Fruit fly (Drosophila melanogaster) whole organism, embryonic: ENCODE data around the gene CG11131.
A peak's percentile ranks its signal among the peaks of the same experiment; 100 is the strongest.

Source experiments
- ATbp ChIP-seq: fragments of 200-800 bp; sonication (Bioruptor generic); optimal IDR thresholded peaks from 2 replicates; lab custom pipeline; 2017; ENCODE audit warnings: missing biosample characterization, mild to moderate bottlenecking, missing genetic modification characterization, missing genetic modification reagents
- Adf1 ChIP-seq: fragments of 200-800 bp; sonication (Bioruptor generic); IDR thresholded peaks from 2 replicates; pipeline ENCODE4 v1.3.6; 2022; ENCODE audit warnings: missing biosample characterization, missing genetic modification characterization
- Awh ChIP-seq: fragments of 200-800 bp; sonication (Bioruptor generic); IDR thresholded peaks from 2 replicates; pipeline ENCODE4, ENCODE4 v1.3.6; 2022; ENCODE audit warnings: missing biosample characterization, missing genetic modification characterization
- CG10267 ChIP-seq: fragments of 200-800 bp; sonication (Bioruptor generic); optimal IDR thresholded peaks from 2 replicates; lab custom pipeline; 2018; ENCODE audit warnings: missing biosample characterization, mild to moderate bottlenecking, missing genetic modification characterization, moderate library complexity
- CG10565 ChIP-seq: fragments of 200-800 bp; sonication (Bioruptor generic); optimal IDR thresholded peaks from 3 replicates; lab custom pipeline; 2016; ENCODE audit warnings: missing biosample characterization, mild to moderate bottlenecking, missing genetic modification characterization
- CG13424 ChIP-seq: fragments of 200-800 bp; sonication (Bioruptor generic); optimal IDR thresholded peaks from 2 replicates; lab custom pipeline; 2019; ENCODE audit warnings: missing biosample characterization, mild to moderate bottlenecking, missing genetic modification characterization, moderate library complexity
- CG13775 ChIP-seq: fragments of 200-800 bp; sonication (Bioruptor generic); optimal IDR thresholded peaks from 3 replicates; lab custom pipeline; 2017; ENCODE audit warnings: missing biosample characterization, mild to moderate bottlenecking, missing genetic modification characterization
- CG15479 ChIP-seq: fragments of 200-800 bp; sonication (Bioruptor generic); optimal IDR thresholded peaks from 3 replicates; lab custom pipeline; 2019; ENCODE audit warnings: missing biosample characterization, mild to moderate bottlenecking, missing genetic modification characterization, moderate library complexity
- CG15514 ChIP-seq: fragments of 200-800 bp; sonication (Bioruptor generic); optimal IDR thresholded peaks from 3 replicates; lab custom pipeline; 2017; ENCODE audit warnings: missing biosample characterization, missing genetic modification characterization, mild to moderate bottlenecking, moderate library complexity, missing genetic modification reagents
- CG15601 ChIP-seq: fragments of 200-800 bp; sonication (Bioruptor generic); optimal IDR thresholded peaks from 3 replicates; lab custom pipeline; 2019; ENCODE audit warnings: missing biosample characterization, mild to moderate bottlenecking, missing genetic modification characterization, moderate library complexity
- CG1602 ChIP-seq: fragments of 200-800 bp; sonication (Bioruptor generic); optimal IDR thresholded peaks from 3 replicates; lab custom pipeline; 2016; ENCODE audit warnings: missing biosample characterization, missing genetic modification characterization
- CG1603 ChIP-seq: fragments of 200-800 bp; sonication (Bioruptor generic); optimal IDR thresholded peaks from 2 replicates; lab custom pipeline; 2019; ENCODE audit warnings: missing biosample characterization, mild to moderate bottlenecking, missing genetic modification characterization, moderate library complexity
- CG16815 ChIP-seq: fragments of 200-800 bp; sonication (Bioruptor generic); optimal IDR thresholded peaks from 3 replicates; lab custom pipeline; 2017; ENCODE audit warnings: missing biosample characterization, mild to moderate bottlenecking, missing genetic modification characterization
- CG17568 ChIP-seq: fragments of 200-800 bp; sonication (Bioruptor generic); optimal IDR thresholded peaks from 2 replicates; lab custom pipeline; 2018; ENCODE audit warnings: missing biosample characterization, mild to moderate bottlenecking, missing genetic modification characterization, moderate library complexity
- CG2129 ChIP-seq: fragments of 200-800 bp; sonication (Bioruptor generic); IDR thresholded peaks from 2 replicates; pipeline ENCODE4 v1.3.6; 2022; ENCODE audit warnings: missing biosample characterization, missing genetic modification characterization; ENCODE audit not compliant: partially characterized antibody
- CG2199 ChIP-seq: fragments of 200-800 bp; sonication (Bioruptor generic); IDR thresholded peaks from 3 replicates; pipeline ENCODE4 v1.3.6; 2022; ENCODE audit warnings: missing biosample characterization, missing genetic modification characterization
- CG2712 ChIP-seq: fragments of 200-800 bp; optimal IDR thresholded peaks from 3 replicates; lab custom pipeline; 2019; ENCODE audit warnings: missing biosample characterization, mild to moderate bottlenecking, missing genetic modification characterization, moderate library complexity
- CG34422 ChIP-seq: fragments of 200-800 bp; sonication (Bioruptor generic); IDR thresholded peaks from 3 replicates; pipeline ENCODE4 v1.3.6; 2022; ENCODE audit warnings: missing biosample characterization, missing genetic modification characterization
- CG4360 ChIP-seq: fragments of 200-800 bp; sonication (Bioruptor generic); IDR thresholded peaks from 2 replicates; pipeline ENCODE4 v1.3.6; 2022; ENCODE audit warnings: missing biosample characterization, missing genetic modification characterization
- CG43689 ChIP-seq: fragments of 200-800 bp; sonication (Bioruptor generic); IDR thresholded peaks from 2 replicates; pipeline ENCODE4 v1.3.6; 2022; ENCODE audit warnings: missing biosample characterization, missing genetic modification characterization
- CG4424 ChIP-seq: fragments of 200-800 bp; sonication (Bioruptor generic); optimal IDR thresholded peaks from 3 replicates; lab custom pipeline; 2016; ENCODE audit warnings: missing biosample characterization, missing genetic modification characterization
- CG7963 ChIP-seq: fragments of 200-800 bp; sonication (Bioruptor generic); IDR thresholded peaks from 3 replicates; pipeline ENCODE4 v1.3.6; 2022; ENCODE audit warnings: missing biosample characterization, missing genetic modification characterization; ENCODE audit not compliant: partially characterized antibody
- CG8290 ChIP-seq, 3 experiments: fragments of 200-800 bp; sonication (Bioruptor generic); optimal IDR thresholded peaks; 2 replicates each; lab custom pipeline; 2016 to 2019; ENCODE audit warnings: missing biosample characterization in 3 of 3, missing genetic modification characterization in 3 of 3, mild to moderate bottlenecking in 2 of 3, moderate library complexity in 1 of 3
- CG8388 ChIP-seq: fragments of 200-800 bp; sonication (Bioruptor generic); optimal IDR thresholded peaks from 2 replicates; lab custom pipeline; 2019; ENCODE audit warnings: missing biosample characterization, mild to moderate bottlenecking, missing genetic modification characterization, moderate library complexity
- CG8765 ChIP-seq: fragments of 200-800 bp; sonication (Bioruptor generic); IDR thresholded peaks from 2 replicates; pipeline ENCODE4 v1.3.6; 2022; ENCODE audit warnings: missing biosample characterization, missing genetic modification characterization
- CG9727 ChIP-seq: fragments of 200-800 bp; sonication (Bioruptor generic); optimal IDR thresholded peaks from 3 replicates; lab custom pipeline; 2017; ENCODE audit warnings: missing biosample characterization, mild to moderate bottlenecking, missing genetic modification characterization
- CG9876 ChIP-seq: fragments of 200-800 bp; sonication (Bioruptor generic); optimal IDR thresholded peaks from 2 replicates; lab custom pipeline; 2016; ENCODE audit warnings: missing biosample characterization, missing genetic modification characterization
- CHES-1-like ChIP-seq: fragments of 200-800 bp; sonication (Bioruptor generic); optimal IDR thresholded peaks from 2 replicates; lab custom pipeline; 2016; ENCODE audit warnings: missing biosample characterization, missing genetic modification characterization
- D19A ChIP-seq: fragments of 200-800 bp; optimal IDR thresholded peaks from 3 replicates; lab custom pipeline; 2019; ENCODE audit warnings: missing biosample characterization, mild to moderate bottlenecking, missing genetic modification characterization, moderate library complexity
- Ets65A ChIP-seq: fragments of 200-800 bp; sonication (Bioruptor generic); peaks from one replicate; lab custom pipeline; 2016; ENCODE audit warnings: missing biosample characterization, missing genetic modification characterization
- Gsc ChIP-seq: fragments of 200-800 bp; sonication (Bioruptor generic); IDR thresholded peaks from 2 replicates; pipeline ENCODE4 v1.3.6; 2022; ENCODE audit warnings: missing biosample characterization, missing genetic modification characterization
- Mrtf ChIP-seq: fragments of 200-800 bp; sonication (Bioruptor generic); IDR thresholded peaks from 3 replicates; pipeline ENCODE4 v1.3.6; 2022; ENCODE audit warnings: missing biosample characterization, missing genetic modification characterization
- Poxn ChIP-seq: fragments of 200-800 bp; sonication (Bioruptor generic); IDR thresholded peaks from 2 replicates; pipeline ENCODE4 v1.3.6; 2022; ENCODE audit warnings: missing biosample characterization, missing genetic modification characterization
- Sin3A ChIP-seq: fragments of >200 bp; optimal IDR thresholded peaks from 2 replicates; lab custom pipeline; 2018
- bsh ChIP-seq, 2 experiments: fragments of 200-800 bp; sonication (Bioruptor generic); optimal IDR thresholded peaks; 2 replicates each; lab custom pipeline; 2017 to 2018; ENCODE audit warnings: mild to moderate bottlenecking in 2 of 2, missing biosample characterization in 2 of 2, missing genetic modification characterization in 2 of 2, moderate library complexity in 1 of 2
- cad ChIP-seq: fragments of >200 bp; optimal IDR thresholded peaks from 2 replicates; lab custom pipeline; 2017; ENCODE audit warnings: missing biosample characterization, missing genetic modification characterization
- chn ChIP-seq: fragments of 200-800 bp; sonication (Bioruptor generic); optimal IDR thresholded peaks from 2 replicates; lab custom pipeline; 2016; ENCODE audit warnings: missing biosample characterization, missing genetic modification characterization
- dmrt99B ChIP-seq: fragments of 200-800 bp; sonication (Bioruptor generic); optimal IDR thresholded peaks from 2 replicates; lab custom pipeline; 2018; ENCODE audit warnings: missing biosample characterization, mild to moderate bottlenecking, missing genetic modification characterization, moderate library complexity
- esg ChIP-seq: fragments of 200-800 bp; sonication (Bioruptor generic); conservative IDR thresholded peaks from 2 replicates; pipeline ENCODE4 v1.3.6; 2022; ENCODE audit warnings: missing biosample characterization, missing genetic modification characterization
- gem ChIP-seq: fragments of 200-800 bp; sonication (Bioruptor generic); optimal IDR thresholded peaks from 2 replicates; lab custom pipeline; 2019; ENCODE audit warnings: missing biosample characterization, mild to moderate bottlenecking, missing genetic modification characterization, moderate library complexity
- grau ChIP-seq: fragments of 200-800 bp; optimal IDR thresholded peaks from 3 replicates; lab custom pipeline; 2019; ENCODE audit warnings: missing biosample characterization, mild to moderate bottlenecking, missing genetic modification characterization, moderate library complexity
- gsb-n ChIP-seq: fragments of 200-800 bp; sonication (Bioruptor generic); optimal IDR thresholded peaks from 3 replicates; lab custom pipeline; 2018; ENCODE audit warnings: missing biosample characterization, mild to moderate bottlenecking, missing genetic modification characterization
- lola ChIP-seq, 3 experiments: fragments of >200 bp in 2 of 3; fragments of 200-800 bp in 1 of 3; sonication (Bioruptor generic) in 1 of 3; optimal IDR thresholded peaks; 2 replicates each; lab custom pipeline; 2017 to 2019; ENCODE audit warnings: missing biosample characterization in 3 of 3, missing genetic modification characterization in 3 of 3, mild to moderate bottlenecking in 1 of 3, moderate library complexity in 1 of 3
- nmo ChIP-seq: fragments of 200-800 bp; sonication (Bioruptor generic); optimal IDR thresholded peaks from 2 replicates; lab custom pipeline; 2018; ENCODE audit warnings: missing biosample characterization, mild to moderate bottlenecking, missing genetic modification characterization, moderate library complexity
- pb ChIP-seq: fragments of 200-800 bp; sonication (Bioruptor generic); optimal IDR thresholded peaks from 3 replicates; lab custom pipeline; 2016; ENCODE audit warnings: missing biosample characterization, missing genetic modification characterization
- peb ChIP-seq: fragments of 200-800 bp; sonication (Bioruptor generic); IDR thresholded peaks from 2 replicates; pipeline ENCODE4 v1.3.6; 2022; ENCODE audit warnings: missing biosample characterization, missing genetic modification characterization
- slbo ChIP-seq: fragments of 200-800 bp; sonication (Bioruptor generic); IDR thresholded peaks from 2 replicates; pipeline ENCODE4 v1.3.6; 2022; ENCODE audit warnings: missing biosample characterization, missing genetic modification characterization
- slp2 ChIP-seq: fragments of 200-800 bp; sonication (Bioruptor generic); optimal IDR thresholded peaks from 2 replicates; lab custom pipeline; 2016; ENCODE audit warnings: missing biosample characterization, missing genetic modification characterization
- sr ChIP-seq: fragments of 200-800 bp; sonication (Bioruptor generic); IDR thresholded peaks from 3 replicates; pipeline ENCODE4 v1.3.6; 2022; ENCODE audit warnings: missing biosample characterization, missing genetic modification characterization
- unpg ChIP-seq: fragments of 200-800 bp; sonication (Bioruptor generic); optimal IDR thresholded peaks from 3 replicates; lab custom pipeline; 2018; ENCODE audit warnings: missing biosample characterization, mild to moderate bottlenecking, missing genetic modification characterization, moderate library complexity

The CG11131 gene

DNA sequence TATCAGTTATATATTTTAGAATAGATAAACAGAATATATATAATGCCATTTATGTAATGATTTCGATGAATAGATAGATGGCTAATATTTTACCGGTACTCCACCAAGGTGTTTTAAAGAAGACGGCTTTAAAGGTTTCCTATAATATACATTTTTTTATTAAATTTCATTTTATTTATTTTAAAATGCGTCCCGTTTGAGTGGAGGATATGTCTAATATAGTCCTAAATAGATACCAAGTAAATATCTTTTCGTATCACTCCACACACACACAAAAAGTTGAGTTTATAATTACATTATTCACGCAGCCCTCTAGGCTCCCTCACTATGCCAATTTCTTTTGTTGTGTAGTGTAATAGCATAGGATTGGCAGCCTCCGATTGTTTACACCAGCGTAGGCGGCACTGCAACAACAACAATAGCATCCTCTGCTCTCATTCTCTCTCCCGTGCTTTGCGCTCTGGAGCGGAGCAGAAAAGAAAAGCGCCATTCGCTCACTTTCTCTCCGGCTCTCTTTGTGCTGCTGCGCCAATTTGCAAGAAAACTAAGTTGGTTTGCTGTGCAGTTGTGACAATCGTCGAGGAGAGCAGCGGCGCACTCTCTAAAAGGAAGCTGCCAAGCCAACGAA is 11.5 kb downstream of the CG11131 start, which contains the start of gene CG12768 (continued):
- TF ChIP-seq CG2712 (tag; lab: Kevin White, UChicago), result peak; percentile 57
- no peak for TF ChIP-seq CG43689
- TF ChIP-seq CG34422 (GFP tag; lab: Robert Waterston, UW), result no peak
- TF ChIP-seq CG10267, result peak; percentile 43
- peak; percentile 41 for TF ChIP-seq dmrt99B (tag; lab: Kevin White, UChicago)
- TF ChIP-seq Awh, result no peak
- no peak for TF ChIP-seq CG17568
- peak; percentile 23 for TF ChIP-seq CG13424 (tag; lab: Kevin White, UChicago)
- TF ChIP-seq CG7963 (GFP tag; lab: Robert Waterston, UW), result no peak
- TF ChIP-seq CG8765 (GFP tag; lab: Robert Waterston, UW), result no peak
- peak; percentile 61 for TF ChIP-seq gem (tag; lab: Kevin White, UChicago)
- no peak for TF ChIP-seq chn
- TF ChIP-seq slp2 (GFP tag; lab: Kevin White, UChicago), result no peak
- TF ChIP-seq CG9876 (GFP tag; lab: Kevin White, UChicago), result no peak
- TF ChIP-seq Adf1, result no peak
- peak; percentile 54 for TF ChIP-seq grau (tag; lab: Kevin White, UChicago)
- TF ChIP-seq peb (GFP tag; lab: Robert Waterston, UW), result no peak
- TF ChIP-seq CG15601 (tag; lab: Kevin White, UChicago), result peak; percentile 8
- TF ChIP-seq CG4360 (GFP tag; lab: Robert Waterston, UW), result peak; percentile 87
- TF ChIP-seq lola (GFP tag; optimal IDR thresholded peaks at IDR 0.05; lab: Kevin White, UChicago), result peak in 1 of 3 experiments; percentile 52
- peak; percentile 33 for TF ChIP-seq CG4424 (GFP tag; lab: Kevin White, UChicago)
- peak; percentile 37 for TF ChIP-seq Ets65A (GFP tag; lab: Kevin White, UChicago)
- peak in 1 of 2 experiments; percentile 13 for TF ChIP-seq bsh (GFP tag; optimal IDR thresholded peaks at IDR 0.05; lab: Kevin White, UChicago)
- no peak for TF ChIP-seq cad (GFP tag; lab: Kevin White, UChicago)
- TF ChIP-seq pb (GFP tag; lab: Kevin White, UChicago), result no peak
- peak; percentile 14 for TF ChIP-seq D19A (tag; lab: Kevin White, UChicago)
- TF ChIP-seq CG1602, result no peak
- TF ChIP-seq unpg (GFP tag; lab: Kevin White, UChicago), result no peak
- no peak for TF ChIP-seq Poxn (GFP tag; lab: Robert Waterston, UW)
- TF ChIP-seq ATbp (GFP tag; lab: Kevin White, UChicago), result peak; percentile 35
- no peak for TF ChIP-seq esg (GFP tag; lab: Robert Waterston, UW)
- TF ChIP-seq Mrtf (GFP tag; lab: Robert Waterston, UW), result no peak
- TF ChIP-seq Sin3A (lab: Kevin White, UChicago), result no peak
- TF ChIP-seq CG8388, result peak; percentile 20
- TF ChIP-seq CHES-1-like (GFP tag; lab: Kevin White, UChicago), result no peak
- TF ChIP-seq CG1603, result no peak
- no peak for TF ChIP-seq CG15479
- peak; percentile 18 for TF ChIP-seq CG16815 (GFP tag; lab: Kevin White, UChicago)
- peak; percentile 84 for TF ChIP-seq sr (GFP tag; lab: Robert Waterston, UW)
- TF ChIP-seq Gsc, result no peak
- TF ChIP-seq CG15514 (GFP tag; lab: Kevin White, UChicago), result no peak
- TF ChIP-seq CG9727 (GFP tag; lab: Kevin White, UChicago), result peak; percentile 61
- TF ChIP-seq CG8290 (GFP tag; optimal IDR thresholded peaks at IDR 0.05; lab: Kevin White, UChicago), result no peak
- no peak for TF ChIP-seq CG8290 (tag; optimal IDR thresholded peaks at IDR 0.05; lab: Kevin White, UChicago)
- peak; percentile 33 for TF ChIP-seq nmo (GFP tag; lab: Kevin White, UChicago)
- no peak for TF ChIP-seq CG2199
- peak; percentile 32; the same call in 1 of the 2 replicates for TF ChIP-seq slbo (GFP tag; lab: Robert Waterston, UW)
- peak; percentile 17 for TF ChIP-seq gsb-n (tag; lab: Kevin White, UChicago)
- no peak for TF ChIP-seq CG10565 (GFP tag; lab: Kevin White, UChicago)
- TF ChIP-seq CG13775 (GFP tag; lab: Kevin White, UChicago), result peak; percentile 36
- TF ChIP-seq CG2129, result no peak
